Worm (Caenorhabditis elegans): ENCODE data around the gene casy-1.
A peak's percentile ranks its signal among the peaks of the same experiment; 100 is the strongest.

DNA sequence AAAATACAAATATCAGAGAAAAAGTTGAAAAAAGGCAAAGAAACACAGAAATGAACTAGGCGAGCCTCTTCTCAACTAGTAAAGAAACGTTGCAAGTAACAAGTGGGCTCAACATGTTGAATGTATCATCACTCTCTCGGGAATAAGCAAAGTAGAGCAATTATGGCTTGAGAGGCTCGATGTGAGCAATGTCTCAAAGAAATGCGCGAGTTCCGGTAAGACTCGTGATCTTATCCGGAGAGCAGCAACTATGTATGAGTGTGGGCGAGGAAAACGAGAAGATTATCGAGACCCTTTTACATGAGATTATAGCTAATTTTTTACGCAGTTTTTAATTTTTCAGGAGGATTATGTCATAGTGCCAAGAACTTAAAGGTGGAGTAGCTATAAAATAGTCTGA lies 4.3 kb downstream of the casy-1 start:
- no peak for TF ChIP-seq ZK546.5 (tag; optimal IDR thresholded peaks at IDR 0.05)
- TF ChIP-seq pha-4 (GFP tag; IDR thresholded peaks at IDR 0.05), result no peak
- TF ChIP-seq pha-4 (tag; optimal IDR thresholded peaks at IDR 0.05), result no peak
- no peak for TF ChIP-seq skn-1 (tag; optimal IDR thresholded peaks at IDR 0.05)
- TF ChIP-seq ceh-28 (tag; optimal IDR thresholded peaks at IDR 0.05), result no peak
- TF ChIP-seq hlh-30 (tag; optimal IDR thresholded peaks at IDR 0.05; ENCODE audit: insufficient read depth), result peak; percentile 55
- TF ChIP-seq ama-1 (optimal IDR thresholded peaks at IDR 0.05), result no peak
- no peak for TF ChIP-seq dmd-8 (GFP tag; IDR thresholded peaks at IDR 0.05)
- TF ChIP-seq F10B5.3 (tag; optimal IDR thresholded peaks at IDR 0.05), result no peak
- no peak for TF ChIP-seq attf-4 (tag; optimal IDR thresholded peaks at IDR 0.05)
- TF ChIP-seq aha-1 (tag), result peak; percentile 31
- no peak for TF ChIP-seq nhr-28 (tag; optimal IDR thresholded peaks at IDR 0.05)

Data from whole organism, L4 larva.